Fruit fly (Drosophila melanogaster): ENCODE measurements around the gene loh.

Gene loh

DNA sequence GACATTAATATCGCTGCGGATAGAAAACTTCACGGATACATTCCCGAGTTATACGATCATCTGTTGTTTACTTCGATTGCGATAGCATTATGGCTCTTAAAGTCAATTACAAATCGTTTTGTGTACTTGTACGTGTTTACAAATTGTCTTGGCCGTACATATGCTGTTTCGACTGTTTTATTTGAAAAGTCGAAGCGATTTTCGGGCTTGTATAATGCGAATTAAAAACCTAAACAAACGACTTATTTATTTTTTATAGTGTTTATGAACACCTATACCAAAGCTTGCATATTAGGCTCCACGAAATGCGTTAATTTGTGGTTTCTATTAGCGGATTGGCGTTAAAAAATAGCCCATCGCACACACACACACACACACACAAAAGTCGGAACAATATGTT, 29.9 kb downstream of the loh start:
- TF ChIP-seq jim (GFP tag; optimal IDR thresholded peaks at IDR 0.05) (no peak), sage (GFP tag; optimal IDR thresholded peaks at IDR 0.05) (no peak), dmrt93B (GFP tag; optimal IDR thresholded peaks at IDR 0.05) (no peak), Mio (GFP tag; optimal IDR thresholded peaks at IDR 0.05) (no peak), HLH106 (tag; optimal IDR thresholded peaks at IDR 0.05) (no peak), sv (GFP tag; optimal IDR thresholded peaks at IDR 0.05) (no peak), Myc (optimal IDR thresholded peaks at IDR 0.05) (no peak), OdsH (GFP tag; optimal IDR thresholded peaks at IDR 0.05) (no peak), pan (optimal IDR thresholded peaks at IDR 0.05) (no peak), Hr83 (GFP tag; optimal IDR thresholded peaks at IDR 0.05; ENCODE audit: poor library complexity, severe bottlenecking) (no peak), dsf (GFP tag; optimal IDR thresholded peaks at IDR 0.05; ENCODE audit: borderline replicate concordance) (no peak), Vsx2 (GFP tag; optimal IDR thresholded peaks at IDR 0.05; ENCODE audit: partially characterized antibody) (no peak), N (GFP tag; optimal IDR thresholded peaks at IDR 0.05) (no peak), CG32264 (GFP tag; optimal IDR thresholded peaks at IDR 0.05) (no peak)

DNA sequence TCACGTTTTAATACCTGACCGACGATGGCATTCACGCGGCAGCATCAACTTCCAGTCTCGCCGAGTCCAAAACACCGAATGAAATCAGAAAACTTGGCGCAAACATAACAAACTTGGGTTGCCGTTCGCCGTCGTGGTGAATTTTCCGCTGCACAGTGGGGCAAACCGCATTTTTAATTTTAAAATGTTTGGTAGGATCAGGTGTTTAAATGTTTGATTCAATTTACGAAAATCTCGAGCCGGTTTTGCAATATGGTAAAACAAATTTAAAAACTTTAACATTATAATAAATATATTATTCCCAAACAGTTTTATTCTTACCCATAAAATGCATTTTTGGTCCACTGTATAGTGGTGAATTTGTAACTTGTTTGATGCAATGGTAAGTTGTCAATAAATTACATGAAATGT, 31.9 kb downstream of the loh start, which contains the start of gene RluA-1:
RluA-1 (minus strand) TSS at position 82 of the 411 bp plus-strand sequence.
- peak; percentile 87 for TF ChIP-seq CG9705 (GFP tag; optimal IDR thresholded peaks at IDR 0.05)
- TF ChIP-seq brk (GFP tag; optimal IDR thresholded peaks at IDR 0.05): peak; percentile 84
- no peak for TF ChIP-seq dl (GFP tag; optimal IDR thresholded peaks at IDR 0.05; ENCODE audit: insufficient read depth in 1 of 2, partially characterized antibody in 2 of 2)
- no peak for TF ChIP-seq pan (optimal IDR thresholded peaks at IDR 0.05)
- TF ChIP-seq jim (GFP tag; optimal IDR thresholded peaks at IDR 0.05): no peak
- TF ChIP-seq tai (GFP tag; optimal IDR thresholded peaks at IDR 0.05): peak; percentile 32
- TF ChIP-seq ey (GFP tag; optimal IDR thresholded peaks at IDR 0.05): peak; percentile 74
- TF ChIP-seq dsf (GFP tag; optimal IDR thresholded peaks at IDR 0.05; ENCODE audit: borderline replicate concordance): peak; percentile 43
- peak; percentile 83 for TF ChIP-seq dmrt93B (GFP tag; optimal IDR thresholded peaks at IDR 0.05)
- TF ChIP-seq usp (GFP tag; optimal IDR thresholded peaks at IDR 0.05): no peak
- peak; percentile 86 for TF ChIP-seq psq (GFP tag; optimal IDR thresholded peaks at IDR 0.05)
- no peak for TF ChIP-seq Jra (GFP tag; optimal IDR thresholded peaks at IDR 0.05)
- TF ChIP-seq Sp1 (GFP tag; optimal IDR thresholded peaks at IDR 0.05): peak; percentile 93
- peak; percentile 47 for TF ChIP-seq woc (GFP tag; optimal IDR thresholded peaks at IDR 0.05)
- no peak for TF ChIP-seq Myc (optimal IDR thresholded peaks at IDR 0.05)
- TF ChIP-seq Hnf4 (GFP tag; optimal IDR thresholded peaks at IDR 0.05): peak; percentile 74
- TF ChIP-seq Mio (GFP tag; optimal IDR thresholded peaks at IDR 0.05): peak; percentile 26
- no peak for TF ChIP-seq fru (GFP tag; optimal IDR thresholded peaks at IDR 0.05)
- no peak for TF ChIP-seq lola (GFP tag; optimal IDR thresholded peaks at IDR 0.05)
- TF ChIP-seq HLH106 (tag; optimal IDR thresholded peaks at IDR 0.05): peak; percentile 95
- TF ChIP-seq Abd-B (GFP tag; optimal IDR thresholded peaks at IDR 0.05): no peak
- TF ChIP-seq rgr (GFP tag; optimal IDR thresholded peaks at IDR 0.05): peak; percentile 94
- peak; percentile 49 for TF ChIP-seq Rel (GFP tag; optimal IDR thresholded peaks at IDR 0.05)
- TF ChIP-seq Rel (tag; optimal IDR thresholded peaks at IDR 0.05): peak; percentile 86
- TF ChIP-seq foxo (GFP tag; optimal IDR thresholded peaks at IDR 0.05): peak in 1 of 2 experiments; percentile 93
- TF ChIP-seq Hr78 (GFP tag; optimal IDR thresholded peaks at IDR 0.05): no peak
- no peak for TF ChIP-seq N (GFP tag; optimal IDR thresholded peaks at IDR 0.05)
- TF ChIP-seq OdsH (GFP tag; optimal IDR thresholded peaks at IDR 0.05): peak; percentile 90
- peak; percentile 93 for TF ChIP-seq h (GFP tag; optimal IDR thresholded peaks at IDR 0.05)
- peak; percentile 35 for TF ChIP-seq Hr83 (GFP tag; optimal IDR thresholded peaks at IDR 0.05; ENCODE audit: poor library complexity, severe bottlenecking)
- TF ChIP-seq GATAd (GFP tag; optimal IDR thresholded peaks at IDR 0.05): no peak
- TF ChIP-seq br (GFP tag; optimal IDR thresholded peaks at IDR 0.05): peak; percentile 86
- TF ChIP-seq Vsx2 (GFP tag; optimal IDR thresholded peaks at IDR 0.05; ENCODE audit: partially characterized antibody): no peak
- peak; percentile 69 for TF ChIP-seq sage (GFP tag; optimal IDR thresholded peaks at IDR 0.05)
- peak; percentile 99 for TF ChIP-seq sv (GFP tag; optimal IDR thresholded peaks at IDR 0.05)
- no peak for TF ChIP-seq Dfd (GFP tag; optimal IDR thresholded peaks at IDR 0.05)
- no peak for TF ChIP-seq Dif (GFP tag; optimal IDR thresholded peaks at IDR 0.05; ENCODE audit: partially characterized antibody)
- no peak for TF ChIP-seq CrebA (GFP tag; optimal IDR thresholded peaks at IDR 0.05; ENCODE audit: borderline replicate concordance)
- TF ChIP-seq CG32264 (GFP tag; optimal IDR thresholded peaks at IDR 0.05): peak; percentile 53
